Fruit fly (Drosophila melanogaster) whole organism, embryonic: ENCODE measurements around the gene CG5181.

Experiments used
- Aef1 ChIP-seq: fragments of 200-800 bp; sonication (Bioruptor generic); IDR thresholded peaks from 3 replicates; pipeline ENCODE4 v1.3.6; 2022; ENCODE audit warnings: missing biosample characterization, missing genetic modification characterization
- Bdp1 ChIP-seq: fragments of 200-800 bp; sonication (Bioruptor generic); optimal IDR thresholded peaks from 3 replicates; lab custom pipeline; 2016; ENCODE audit warnings: missing biosample characterization, missing genetic modification characterization
- BtbVII ChIP-seq: fragments of 200-800 bp; sonication (Bioruptor generic); optimal IDR thresholded peaks from 3 replicates; lab custom pipeline; 2017; ENCODE audit warnings: missing biosample characterization, mild to moderate bottlenecking, missing genetic modification characterization
- CG10366 ChIP-seq: fragments of 200-800 bp; sonication (Bioruptor generic); IDR thresholded peaks from 2 replicates; pipeline ENCODE4 v1.3.6; 2022; ENCODE audit warnings: missing biosample characterization, missing genetic modification characterization
- CG10959 ChIP-seq: fragments of 200-800 bp; sonication (Bioruptor generic); IDR thresholded peaks from 2 replicates; pipeline ENCODE4 v1.3.6; 2022; ENCODE audit warnings: missing biosample characterization, missing genetic modification characterization
- CG10979 ChIP-seq: fragments of 200-800 bp; sonication (Bioruptor generic); optimal IDR thresholded peaks from 2 replicates; lab custom pipeline; 2018; ENCODE audit warnings: missing biosample characterization, mild to moderate bottlenecking, missing genetic modification characterization, moderate library complexity
- CG12155 ChIP-seq: fragments of 200-800 bp; sonication (Bioruptor generic); optimal IDR thresholded peaks from 3 replicates; lab custom pipeline; 2016; ENCODE audit warnings: missing biosample characterization, missing genetic modification characterization
- CG12236 ChIP-seq: fragments of 200-800 bp; sonication (Bioruptor generic); optimal IDR thresholded peaks from 2 replicates; lab custom pipeline; 2016; ENCODE audit warnings: missing biosample characterization, missing genetic modification characterization
- CG14667 ChIP-seq: fragments of 200-800 bp; sonication (Bioruptor generic); IDR thresholded peaks from 2 replicates; pipeline ENCODE4 v1.3.6; 2022; ENCODE audit warnings: missing biosample characterization, missing genetic modification characterization
- CG14965 ChIP-seq: fragments of 200-800 bp; sonication (Bioruptor generic); optimal IDR thresholded peaks from 2 replicates; lab custom pipeline; 2016; ENCODE audit warnings: missing biosample characterization, missing genetic modification characterization, borderline replicate concordance
- CG1647 ChIP-seq: fragments of 200-800 bp; sonication (Bioruptor generic); optimal IDR thresholded peaks from 3 replicates; lab custom pipeline; 2016; ENCODE audit warnings: missing biosample characterization, missing genetic modification characterization
- CG16779 ChIP-seq: fragments of 200-800 bp; sonication (Bioruptor generic); IDR thresholded peaks from 2 replicates; pipeline ENCODE4 v1.3.6; 2022; ENCODE audit warnings: missing biosample characterization, missing genetic modification characterization
- CG17361 ChIP-seq: fragments of 200-800 bp; sonication (Bioruptor generic); IDR thresholded peaks from 3 replicates; pipeline ENCODE4 v1.3.6; 2022; ENCODE audit warnings: missing biosample characterization, missing genetic modification characterization
- CG18599 ChIP-seq: fragments of 200-800 bp; sonication (Bioruptor generic); optimal IDR thresholded peaks from 3 replicates; lab custom pipeline; 2017; ENCODE audit warnings: missing biosample characterization, missing genetic modification characterization, mild to moderate bottlenecking, moderate library complexity, missing genetic modification reagents
- CG31388 ChIP-seq: fragments of 200-800 bp; sonication (Bioruptor generic); optimal IDR thresholded peaks from 2 replicates; lab custom pipeline; 2016; ENCODE audit warnings: missing biosample characterization, missing genetic modification characterization
- CG3163 ChIP-seq: fragments of 200-800 bp; sonication (Bioruptor generic); optimal IDR thresholded peaks from 3 replicates; lab custom pipeline; 2016; ENCODE audit warnings: missing biosample characterization, missing genetic modification characterization
- CG3281 ChIP-seq: fragments of 200-800 bp; sonication (Bioruptor generic); optimal IDR thresholded peaks from 3 replicates; lab custom pipeline; 2017; ENCODE audit warnings: missing biosample characterization, mild to moderate bottlenecking, missing genetic modification characterization
- CG33213 ChIP-seq: fragments of 200-800 bp; sonication (Bioruptor generic); optimal IDR thresholded peaks from 3 replicates; lab custom pipeline; 2016; ENCODE audit warnings: missing biosample characterization, missing genetic modification characterization
- CG33557 ChIP-seq: fragments of 200-800 bp; sonication (Bioruptor generic); optimal IDR thresholded peaks from 2 replicates; lab custom pipeline; 2019; ENCODE audit warnings: missing biosample characterization, mild to moderate bottlenecking, missing genetic modification characterization, moderate library complexity
- CG43689 ChIP-seq: fragments of 200-800 bp; sonication (Bioruptor generic); IDR thresholded peaks from 2 replicates; pipeline ENCODE4 v1.3.6; 2022; ENCODE audit warnings: missing biosample characterization, missing genetic modification characterization
- CG4617 ChIP-seq: fragments of 200-800 bp; sonication (Bioruptor generic); optimal IDR thresholded peaks from 3 replicates; lab custom pipeline; 2016; ENCODE audit warnings: missing biosample characterization, missing genetic modification characterization, borderline replicate concordance
- CG8388 ChIP-seq: fragments of 200-800 bp; sonication (Bioruptor generic); optimal IDR thresholded peaks from 2 replicates; lab custom pipeline; 2019; ENCODE audit warnings: missing biosample characterization, mild to moderate bottlenecking, missing genetic modification characterization, moderate library complexity
- CHES-1-like ChIP-seq: fragments of 200-800 bp; sonication (Bioruptor generic); optimal IDR thresholded peaks from 2 replicates; lab custom pipeline; 2016; ENCODE audit warnings: missing biosample characterization, missing genetic modification characterization
- Dad ChIP-seq: fragments of 200-800 bp; sonication (Bioruptor generic); optimal IDR thresholded peaks from 3 replicates; lab custom pipeline; 2016; ENCODE audit warnings: missing biosample characterization, missing genetic modification characterization
- Drgx ChIP-seq: fragments of 200-800 bp; sonication (Bioruptor generic); IDR thresholded peaks from 2 replicates; pipeline ENCODE4 v1.3.6; 2022; ENCODE audit warnings: missing biosample characterization, missing genetic modification characterization
- E2f2 ChIP-seq: fragments of 200-800 bp; sonication (Bioruptor generic); IDR thresholded peaks from 2 replicates; pipeline ENCODE4 v1.3.6; 2022; ENCODE audit warnings: missing biosample characterization, missing genetic modification characterization
- MBD-R2 ChIP-seq: fragments of 200-800 bp; sonication (Bioruptor generic); IDR thresholded peaks from 2 replicates; pipeline ENCODE4 v1.3.6; 2022; ENCODE audit warnings: missing biosample characterization, missing genetic modification characterization
- Nf-YC ChIP-seq: fragments of 200-800 bp; optimal IDR thresholded peaks from 3 replicates; lab custom pipeline; 2019; ENCODE audit warnings: missing biosample characterization, mild to moderate bottlenecking, missing genetic modification characterization, moderate library complexity
- Spps ChIP-seq: fragments of 200-800 bp; sonication (Bioruptor generic); optimal IDR thresholded peaks from 2 replicates; lab custom pipeline; 2018; ENCODE audit warnings: missing biosample characterization, mild to moderate bottlenecking, missing genetic modification characterization
- Ssrp ChIP-seq: fragments of 200-800 bp; sonication (Bioruptor generic); optimal IDR thresholded peaks from 2 replicates; lab custom pipeline; 2018; ENCODE audit warnings: missing biosample characterization, mild to moderate bottlenecking, missing genetic modification characterization, moderate library complexity
- Xbp1 ChIP-seq: fragments of 200-800 bp; sonication (Bioruptor generic); optimal IDR thresholded peaks from 3 replicates; lab custom pipeline; 2016; ENCODE audit warnings: missing biosample characterization, mild to moderate bottlenecking, missing genetic modification characterization
- chinmo ChIP-seq: fragments of 200-800 bp; sonication (Bioruptor generic); IDR thresholded peaks from 4 replicates; pipeline ENCODE4 v1.3.6; 2022; ENCODE audit warnings: missing biosample characterization, missing genetic modification characterization; ENCODE audit not compliant: partially characterized antibody
- dati ChIP-seq: fragments of 200-800 bp; sonication (Bioruptor generic); IDR thresholded peaks from 2 replicates; pipeline ENCODE4 v1.3.6; 2022; ENCODE audit warnings: missing biosample characterization, missing genetic modification characterization
- dm ChIP-seq: fragments of 200-800 bp; sonication (Bioruptor generic); optimal IDR thresholded peaks from 3 replicates; lab custom pipeline; 2016; ENCODE audit warnings: missing biosample characterization, missing genetic modification characterization
- dysf ChIP-seq: fragments of 200-800 bp; sonication (Bioruptor generic); IDR thresholded peaks from 3 replicates; pipeline ENCODE4 v1.3.6; 2022; ENCODE audit warnings: missing biosample characterization, missing genetic modification characterization
- fd102C ChIP-seq: fragments of 200-800 bp; sonication (Bioruptor generic); optimal IDR thresholded peaks from 2 replicates; lab custom pipeline; 2018; ENCODE audit warnings: missing biosample characterization, mild to moderate bottlenecking, missing genetic modification characterization, moderate library complexity
- inv ChIP-seq: fragments of 200-800 bp; sonication (Bioruptor generic); IDR thresholded peaks from 2 replicates; pipeline ENCODE4 v1.3.6; 2022; ENCODE audit warnings: missing biosample characterization, missing genetic modification characterization; ENCODE audit not compliant: partially characterized antibody
- jumu ChIP-seq: fragments of 200-800 bp; sonication (Bioruptor generic); optimal IDR thresholded peaks from 3 replicates; lab custom pipeline; 2016; ENCODE audit warnings: missing biosample characterization, missing genetic modification characterization
- ken ChIP-seq: fragments of 200-800 bp; sonication (Bioruptor generic); IDR thresholded peaks from 3 replicates; pipeline ENCODE4 v1.3.6; 2022; ENCODE audit warnings: missing biosample characterization, missing genetic modification characterization
- luna ChIP-seq: fragments of 200-800 bp; sonication (Bioruptor generic); optimal IDR thresholded peaks from 2 replicates; lab custom pipeline; 2016; ENCODE audit warnings: missing biosample characterization, missing genetic modification characterization
- org-1 ChIP-seq: fragments of 200-800 bp; sonication (Bioruptor generic); optimal IDR thresholded peaks from 2 replicates; lab custom pipeline; 2017; ENCODE audit warnings: missing biosample characterization, missing genetic modification characterization
- ranshi ChIP-seq: fragments of 200-800 bp; sonication (Bioruptor generic); IDR thresholded peaks from 2 replicates; pipeline ENCODE4 v1.3.6; 2022; ENCODE audit warnings: missing biosample characterization, missing genetic modification characterization
- run ChIP-seq: fragments of 200-800 bp; sonication (Bioruptor generic); optimal IDR thresholded peaks from 3 replicates; lab custom pipeline; 2018; ENCODE audit warnings: missing biosample characterization, mild to moderate bottlenecking, missing genetic modification characterization
- so ChIP-seq: fragments of 200-800 bp; sonication (Bioruptor generic); IDR thresholded peaks from 3 replicates; pipeline ENCODE4 v1.3.6; 2022; ENCODE audit warnings: missing biosample characterization, missing genetic modification characterization
- ssp ChIP-seq: fragments of 200-800 bp; sonication (Bioruptor generic); IDR thresholded peaks from 2 replicates; pipeline ENCODE4 v1.3.6; 2022; ENCODE audit warnings: missing biosample characterization, missing genetic modification characterization
- tll ChIP-seq, 2 experiments: fragments of 200-800 bp in 1 of 2; fragments of >200 bp in 1 of 2; sonication (Bioruptor generic) in 1 of 2; optimal IDR thresholded peaks; 2 replicates each; lab custom pipeline; 2017 to 2019; ENCODE audit warnings: missing biosample characterization in 2 of 2, missing genetic modification characterization in 2 of 2, mild to moderate bottlenecking in 1 of 2, moderate library complexity in 1 of 2
- ttk ChIP-seq: fragments of 200-800 bp; sonication (Bioruptor generic); IDR thresholded peaks from 2 replicates; pipeline ENCODE4 v2.1.2; 2022; ENCODE audit warnings: missing biosample characterization, missing genetic modification characterization
- wdn ChIP-seq: fragments of 200-800 bp; sonication (Bioruptor generic); IDR thresholded peaks from 2 replicates; pipeline ENCODE4 v1.3.6; 2022; ENCODE audit warnings: missing biosample characterization, missing genetic modification characterization
- wek ChIP-seq: fragments of 200-800 bp; sonication (Bioruptor generic); optimal IDR thresholded peaks from 3 replicates; lab custom pipeline; 2018; ENCODE audit warnings: missing biosample characterization, mild to moderate bottlenecking, missing genetic modification characterization, moderate library complexity
- zen2 ChIP-seq: fragments of 200-800 bp; sonication (Bioruptor generic); IDR thresholded peaks from 3 replicates; pipeline ENCODE4 v1.3.6; 2022; ENCODE audit warnings: missing biosample characterization, missing genetic modification characterization; ENCODE audit not compliant: partially characterized antibody

Gene CG5181

DNA sequence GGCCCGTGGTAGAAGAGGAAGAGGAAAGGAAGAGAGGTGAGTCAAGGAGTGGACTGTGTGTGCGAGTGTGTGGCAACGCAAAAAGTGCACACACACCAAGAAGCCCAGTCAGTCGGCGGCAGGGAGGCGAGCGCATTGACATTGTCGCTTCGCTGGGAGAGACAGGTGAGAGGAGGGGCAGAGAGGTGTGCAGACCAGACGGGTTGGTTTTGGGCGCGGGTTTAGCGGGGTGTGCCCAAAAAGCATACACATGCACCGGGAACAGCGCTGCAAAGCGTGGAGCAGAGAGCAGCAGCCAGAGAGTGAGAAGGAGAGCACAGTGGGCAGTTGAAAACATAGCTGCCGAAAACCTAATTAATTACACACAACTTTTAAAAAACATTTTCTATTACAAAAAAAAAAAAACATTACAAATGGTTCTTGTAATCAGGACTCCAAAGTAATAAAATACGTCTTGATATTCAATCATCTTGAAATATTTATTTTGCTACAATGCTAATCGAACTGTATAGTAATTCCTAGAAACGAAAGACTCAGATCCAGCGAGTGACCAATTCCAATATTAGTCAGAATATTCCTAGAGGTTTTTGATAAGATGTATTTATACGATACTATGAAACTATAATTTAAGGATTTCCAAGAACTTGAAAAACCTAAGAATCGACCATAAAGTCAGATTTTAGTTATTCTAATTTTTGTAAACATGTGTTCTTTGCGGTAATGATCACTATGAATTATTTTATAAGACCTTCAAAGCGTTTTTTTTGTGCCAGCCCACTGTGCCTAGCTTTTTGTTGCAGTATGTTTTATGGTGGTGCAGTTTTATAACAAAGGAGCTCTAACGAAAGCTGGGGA is 13.0 kb upstream of the CG5181 start (continued):
- TF ChIP-seq ssp (GFP tag; lab: Robert Waterston, UW) = 0 out of 2 replicates have a peak, but pooled peaks have one; percentile 6
- TF ChIP-seq CG33557 = no peak
- 0 out of 2 replicates have a peak, but pooled peaks have one; percentile 8 for TF ChIP-seq ttk (GFP tag; lab: Robert Waterston, UW)
- no peak for TF ChIP-seq wdn (GFP tag; lab: Robert Waterston, UW)
- no peak for TF ChIP-seq dm (GFP tag; lab: Kevin White, UChicago)
- TF ChIP-seq CG31388 (GFP tag; lab: Kevin White, UChicago) = no peak
- no peak for TF ChIP-seq inv
- no peak for TF ChIP-seq dati
- no peak for TF ChIP-seq CHES-1-like (GFP tag; lab: Kevin White, UChicago)
- no peak for TF ChIP-seq CG10366 (GFP tag; lab: Robert Waterston, UW)
- no peak for TF ChIP-seq CG1647 (GFP tag; lab: Kevin White, UChicago)
- TF ChIP-seq E2f2 (GFP tag; lab: Robert Waterston, UW) = peak; percentile 22; the same call in 1 of the 2 replicates
- peak; percentile 50; the same call in 1 of the 3 replicates for TF ChIP-seq ken (GFP tag; lab: Robert Waterston, UW)
- no peak for TF ChIP-seq org-1
- no peak for TF ChIP-seq CG12155 (GFP tag; lab: Kevin White, UChicago)
- peak; percentile 66 for TF ChIP-seq CG17361 (GFP tag; lab: Robert Waterston, UW)
- no peak for TF ChIP-seq CG16779
- TF ChIP-seq CG14965 = no peak
- no peak for TF ChIP-seq CG12236
- TF ChIP-seq ranshi (GFP tag; lab: Robert Waterston, UW) = no peak
- TF ChIP-seq Ssrp = peak; percentile 6
- TF ChIP-seq run (tag; lab: Kevin White, UChicago) = no peak
- TF ChIP-seq Dad (GFP tag; lab: Kevin White, UChicago) = no peak
- TF ChIP-seq fd102C = no peak
- no peak for TF ChIP-seq CG33213 (GFP tag; lab: Kevin White, UChicago)
- TF ChIP-seq wek (GFP tag; lab: Kevin White, UChicago) = no peak
- no peak for TF ChIP-seq chinmo
- TF ChIP-seq jumu = no peak
- TF ChIP-seq CG3163 (GFP tag; lab: Kevin White, UChicago) = no peak
- TF ChIP-seq BtbVII (GFP tag; lab: Kevin White, UChicago) = no peak
- TF ChIP-seq so = no peak
- TF ChIP-seq tll (GFP tag; optimal IDR thresholded peaks at IDR 0.05; lab: Kevin White, UChicago) = no peak
- TF ChIP-seq Bdp1 = no peak
- TF ChIP-seq CG18599 (GFP tag; lab: Kevin White, UChicago) = no peak
- TF ChIP-seq CG4617 (GFP tag; lab: Kevin White, UChicago) = no peak
- TF ChIP-seq luna (GFP tag; lab: Kevin White, UChicago) = no peak
- no peak for TF ChIP-seq Xbp1 (GFP tag; lab: Kevin White, UChicago)
- TF ChIP-seq CG8388 (GFP tag; lab: Kevin White, UChicago) = no peak
- TF ChIP-seq CG10979 = peak; percentile 15
- TF ChIP-seq Drgx (GFP tag; lab: Robert Waterston, UW) = peak; percentile 65
- no peak for TF ChIP-seq CG43689 (GFP tag; lab: Robert Waterston, UW)
- TF ChIP-seq MBD-R2 = no peak
- TF ChIP-seq CG3281 (GFP tag; lab: Kevin White, UChicago) = no peak
- TF ChIP-seq Aef1 (GFP tag; lab: Robert Waterston, UW) = no peak
- no peak for TF ChIP-seq CG14667 (GFP tag; lab: Robert Waterston, UW)
- no peak for TF ChIP-seq zen2
- no peak for TF ChIP-seq dysf (GFP tag; lab: Robert Waterston, UW)
- TF ChIP-seq Spps (tag; lab: Kevin White, UChicago) = no peak
- TF ChIP-seq Nf-YC = no peak
- TF ChIP-seq CG10959 (GFP tag; lab: Robert Waterston, UW) = no peak; the same call in 1 of the 2 replicates
